Worm (Caenorhabditis elegans) whole organism, L2 larva: ENCODE data around the gene F34D10.9.
A peak's percentile ranks its signal among the peaks of the same experiment; 100 is the strongest.

Experiments
- C34F6.9 ChIP-seq: fragments of 150-350 bp; optimal IDR thresholded peaks from 2 replicates; lab custom pipeline; 2014; ENCODE audit warnings: missing biosample characterization, missing genetic modification characterization
- R02D3.7 ChIP-seq: fragments of 150-350 bp; optimal IDR thresholded peaks from 2 replicates; lab custom pipeline; 2014; ENCODE audit warnings: missing biosample characterization, missing genetic modification characterization
- Y55F3AM.14 ChIP-seq: fragments of 200-800 bp; sonication (Bioruptor generic); optimal IDR thresholded peaks from 2 replicates; lab custom pipeline; 2018; ENCODE audit warnings: mild to moderate bottlenecking, missing genetic modification characterization, missing compliant biosample characterization
- ama-1 ChIP-seq: fragments of 150-350 bp; optimal IDR thresholded peaks from 2 replicates; lab custom pipeline; 2018; ENCODE audit warnings: inconsistent platforms
- blmp-1 ChIP-seq: sonication (generic microtip); optimal IDR thresholded peaks from 2 replicates; lab custom pipeline; 2017; ENCODE audit warnings: missing genetic modification characterization, mild to moderate bottlenecking, missing compliant biosample characterization, antibody characterized with exemption, moderate library complexity; ENCODE audit not compliant: insufficient read depth
- ceh-16 ChIP-seq: fragments of 150-350 bp; optimal IDR thresholded peaks from 2 replicates; lab custom pipeline; 2014; ENCODE audit warnings: missing biosample characterization, missing genetic modification characterization
- ceh-82 ChIP-seq: fragments of 150-350 bp; optimal IDR thresholded peaks from 2 replicates; lab custom pipeline; 2014; ENCODE audit warnings: missing biosample characterization, missing genetic modification characterization
- crh-2 ChIP-seq: sonication (generic microtip); optimal IDR thresholded peaks from 2 replicates; lab custom pipeline; 2017; ENCODE audit warnings: missing biosample characterization, missing genetic modification characterization
- egl-27 ChIP-seq: sonication (generic microtip); optimal IDR thresholded peaks from 3 replicates; lab custom pipeline; 2017; ENCODE audit warnings: missing biosample characterization, missing genetic modification reagents, missing genetic modification characterization
- elt-1 ChIP-seq: fragments of 150-350 bp; optimal IDR thresholded peaks from 2 replicates; lab custom pipeline; 2014; ENCODE audit warnings: missing biosample characterization, missing genetic modification characterization
- elt-3 ChIP-seq: sonication (generic microtip); optimal IDR thresholded peaks from 2 replicates; lab custom pipeline; 2017; ENCODE audit warnings: missing biosample characterization, missing genetic modification characterization
- fos-1 ChIP-seq: fragments of 150-350 bp; optimal IDR thresholded peaks from 2 replicates; lab custom pipeline; 2014; ENCODE audit warnings: missing biosample characterization, missing genetic modification characterization
- gmeb-1 ChIP-seq: fragments of 150-350 bp; optimal IDR thresholded peaks from 2 replicates; lab custom pipeline; 2014; ENCODE audit warnings: missing biosample characterization, missing genetic modification characterization
- lin-11 ChIP-seq: fragments of 150-350 bp; sonication (generic microtip); optimal IDR thresholded peaks from 2 replicates; lab custom pipeline; 2014; ENCODE audit warnings: missing biosample characterization, missing genetic modification characterization, inconsistent platforms, mixed read lengths
- lin-39 ChIP-seq: fragments of 150-350 bp; optimal IDR thresholded peaks from 2 replicates; lab custom pipeline; 2014; ENCODE audit warnings: missing biosample characterization, missing genetic modification reagents, missing genetic modification characterization
- lsy-2 ChIP-seq, 2 experiments: fragments of 150-350 bp in 1 of 2; sonication (generic microtip) in 1 of 2; optimal IDR thresholded peaks; 2 replicates each; lab custom pipeline; 2014 to 2017; ENCODE audit warnings: missing biosample characterization in 2 of 2, missing genetic modification characterization in 2 of 2
- mab-5 ChIP-seq: fragments of 150-350 bp; optimal IDR thresholded peaks from 2 replicates; lab custom pipeline; 2014; ENCODE audit warnings: missing biosample characterization, missing genetic modification characterization
- nhr-10 ChIP-seq: sonication (generic microtip); optimal IDR thresholded peaks from 2 replicates; lab custom pipeline; 2017; ENCODE audit warnings: missing biosample characterization, missing genetic modification characterization
- nhr-21 ChIP-seq: fragments of 150-350 bp; optimal IDR thresholded peaks from 2 replicates; lab custom pipeline; 2014; ENCODE audit warnings: missing biosample characterization, missing genetic modification characterization
- nhr-23 ChIP-seq: fragments of 150-350 bp; optimal IDR thresholded peaks from 2 replicates; lab custom pipeline; 2014; ENCODE audit warnings: missing biosample characterization, missing genetic modification reagents, missing genetic modification characterization
- nhr-237 ChIP-seq: fragments of 150-350 bp; optimal IDR thresholded peaks from 2 replicates; lab custom pipeline; 2014; ENCODE audit warnings: missing biosample characterization, missing genetic modification characterization
- nhr-77 ChIP-seq: fragments of 150-350 bp; optimal IDR thresholded peaks from 2 replicates; lab custom pipeline; 2014; ENCODE audit warnings: missing biosample characterization, missing genetic modification characterization
- peb-1 ChIP-seq: fragments of 150-350 bp; optimal IDR thresholded peaks from 2 replicates; lab custom pipeline; 2014; ENCODE audit warnings: missing biosample characterization, missing genetic modification characterization
- sem-4 ChIP-seq: fragments of 150-350 bp; optimal IDR thresholded peaks from 2 replicates; lab custom pipeline; 2014; ENCODE audit warnings: missing biosample characterization, missing genetic modification reagents, missing genetic modification characterization
- skn-1 ChIP-seq: sonication (generic microtip); optimal IDR thresholded peaks from 2 replicates; lab custom pipeline; 2017; ENCODE audit warnings: missing biosample characterization, missing genetic modification characterization
- sma-3 ChIP-seq: sonication (generic microtip); optimal IDR thresholded peaks from 2 replicates; lab custom pipeline; 2016; ENCODE audit warnings: missing genetic modification reagents, missing genetic modification characterization, missing compliant biosample characterization
- snpc-4 ChIP-seq: fragments of 150-350 bp; optimal IDR thresholded peaks from 2 replicates; lab custom pipeline; 2014; ENCODE audit warnings: missing biosample characterization, missing genetic modification characterization
- unc-39 ChIP-seq: fragments of 150-350 bp; optimal IDR thresholded peaks from 2 replicates; lab custom pipeline; 2014; ENCODE audit warnings: missing biosample characterization, missing genetic modification characterization
- unc-55 ChIP-seq: fragments of 150-350 bp; sonication (generic microtip); optimal IDR thresholded peaks from 3 replicates; lab custom pipeline; 2014; ENCODE audit warnings: missing biosample characterization, missing genetic modification reagents, missing genetic modification characterization
- unc-62 ChIP-seq: fragments of 150-350 bp; optimal IDR thresholded peaks from 2 replicates; lab custom pipeline; 2014; ENCODE audit warnings: missing biosample characterization, missing genetic modification reagents, missing genetic modification characterization
- zag-1 ChIP-seq: fragments of 150-350 bp; optimal IDR thresholded peaks from 2 replicates; lab custom pipeline; 2014; ENCODE audit warnings: missing biosample characterization, missing genetic modification characterization
- ztf-1 ChIP-seq: fragments of 200-800 bp; sonication (Bioruptor generic); conservative IDR thresholded peaks from 2 replicates; pipeline ENCODE4 v1.3.6; 2022; ENCODE audit warnings: missing genetic modification characterization, missing compliant biosample characterization
- ztf-4 ChIP-seq: fragments of 150-350 bp; optimal IDR thresholded peaks from 2 replicates; lab custom pipeline; 2014; ENCODE audit warnings: missing biosample characterization, missing genetic modification characterization

F34D10.9 gene

ce11 chrIII:3723726-3724125, 5.7 kb downstream of the F34D10.9 start:
- TF ChIP-seq zag-1 (tag; lab: Kevin White, UChicago) (no peak), nhr-77 (tag; lab: Kevin White, UChicago) (no peak), nhr-23 (tag; lab: Kevin White, UChicago) (no peak), unc-39 (tag; lab: Kevin White, UChicago) (no peak), skn-1 (no peak), crh-2 (no peak), Y55F3AM.14 (GFP tag; lab: Kevin White, UChicago) (no peak), sem-4 (tag; lab: Kevin White, UChicago) (no peak), elt-1 (tag; lab: Kevin White, UChicago) (no peak), ceh-82 (no peak), R02D3.7 (tag; lab: Kevin White, UChicago) (no peak), egl-27 (tag; lab: Kevin White, UChicago) (no peak), sma-3 (GFP tag; lab: Kevin White, UChicago) (no peak), ztf-1 (GFP tag; lab: Robert Waterston, UW) (no peak), ama-1 (lab: Kevin White, UChicago) (no peak)
- TF ChIP-seq, all 48 proteins: peak for 0

DNA sequence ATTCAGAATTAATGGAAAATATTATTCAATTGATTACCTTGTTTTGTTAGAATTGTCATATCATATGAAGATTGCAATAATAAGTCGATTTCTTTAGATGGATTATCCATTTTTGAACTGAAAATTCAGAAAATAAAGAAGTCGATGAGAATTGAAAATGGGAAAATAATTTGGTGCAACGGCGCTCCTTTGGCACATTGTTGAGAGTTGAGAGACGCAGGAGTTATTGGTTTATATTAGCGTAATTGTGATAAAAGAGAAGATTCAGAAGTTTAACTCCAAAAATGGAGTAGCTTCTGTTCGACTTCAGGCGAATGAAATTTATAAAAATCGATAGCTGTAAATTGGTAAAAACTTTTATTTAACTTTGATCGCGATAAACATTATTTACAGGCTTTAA, 9.9 kb downstream of the F34D10.9 start, which contains the start of gene C14B1.8:
Gene C14B1.8 (minus strand): TSS at position 117 of the 400 bp plus-strand sequence.
- TF ChIP-seq unc-55 (peak; percentile 62), fos-1 (tag; lab: Kevin White, UChicago) (no peak)

DNA sequence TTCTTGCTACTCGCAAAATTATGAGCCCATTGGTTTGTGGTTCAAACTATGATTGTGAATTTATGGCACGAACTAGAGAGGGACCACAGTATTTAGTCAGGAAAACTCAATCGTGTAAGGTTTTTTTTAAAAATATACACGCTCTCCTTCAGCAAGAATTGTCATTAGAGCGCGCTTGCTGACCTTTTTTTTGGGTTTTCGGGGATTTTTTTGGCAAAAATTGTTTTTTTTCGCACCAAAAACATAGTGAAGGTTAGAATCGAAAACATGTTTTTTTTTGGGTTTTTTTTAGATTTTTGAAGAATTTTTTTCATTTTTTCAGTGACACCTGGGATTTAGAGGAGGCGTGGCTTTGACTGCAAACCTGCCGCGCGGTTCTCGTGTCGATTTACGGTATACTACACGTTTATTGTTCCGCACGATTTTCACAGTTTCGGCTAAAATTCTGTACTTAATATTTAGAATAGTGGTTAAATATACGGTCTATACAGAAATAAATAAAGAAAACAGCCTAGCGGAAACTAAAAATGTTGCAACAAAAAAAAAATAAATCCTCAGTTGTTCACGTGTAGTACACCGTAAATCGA, 13.3 kb downstream of the F34D10.9 start:
- TF ChIP-seq ztf-4 (no peak), blmp-1 (tag; lab: Kevin White, UChicago) (no peak), ceh-16 (tag; lab: Kevin White, UChicago) (no peak), lin-11 (tag; lab: Kevin White, UChicago) (no peak), Y55F3AM.14 (GFP tag; lab: Kevin White, UChicago) (no peak)

- no peak for TF ChIP-seq peb-1 (tag; lab: Kevin White, UChicago)
- TF ChIP-seq R02D3.7 (tag; lab: Kevin White, UChicago), result no peak
- TF ChIP-seq gmeb-1, result no peak
- TF ChIP-seq ztf-1 (GFP tag; lab: Robert Waterston, UW), result no peak
- TF ChIP-seq nhr-21 (tag; lab: Kevin White, UChicago), result no peak
- TF ChIP-seq lin-39 (tag; lab: Kevin White, UChicago), result no peak
- TF ChIP-seq snpc-4 (tag; lab: Kevin White, UChicago), result no peak
- TF ChIP-seq blmp-1 (tag; lab: Kevin White, UChicago), result no peak
- TF ChIP-seq mab-5, result no peak
- TF ChIP-seq nhr-237, result no peak
- TF ChIP-seq lin-11 (tag; lab: Kevin White, UChicago), result no peak
- no peak for TF ChIP-seq nhr-23 (tag; lab: Kevin White, UChicago)
- no peak for TF ChIP-seq unc-62 (GFP tag; lab: Kevin White, UChicago)
- TF ChIP-seq elt-3 (tag; lab: Kevin White, UChicago), result no peak
- TF ChIP-seq crh-2, result no peak
- no peak for TF ChIP-seq sma-3 (GFP tag; lab: Kevin White, UChicago)
- TF ChIP-seq lsy-2 (tag; optimal IDR thresholded peaks at IDR 0.05; lab: Kevin White, UChicago), result no peak
- no peak for TF ChIP-seq unc-39 (tag; lab: Kevin White, UChicago)
- TF ChIP-seq C34F6.9 (tag; lab: Kevin White, UChicago), result no peak
- TF ChIP-seq, all 48 proteins: peak for 0
Observed at ce11 chrIII:3713163-3713562, 16.3 kb downstream of the F34D10.9 start, which contains the start of gene nrde-1. Gene nrde-1 (plus strand): TSS chrIII:3713463.

- TF ChIP-seq Y55F3AM.14 (GFP tag; lab: Kevin White, UChicago) (no peak), elt-3 (tag; lab: Kevin White, UChicago) (no peak), sma-3 (GFP tag; lab: Kevin White, UChicago) (no peak), snpc-4 (tag; lab: Kevin White, UChicago) (no peak), lin-39 (tag; lab: Kevin White, UChicago) (no peak), nhr-10 (tag; lab: Kevin White, UChicago) (no peak), mab-5 (no peak), blmp-1 (tag; lab: Kevin White, UChicago) (no peak), gmeb-1 (no peak)
Observed at ce11 chrIII:3709030-3709429, 20.4 kb downstream of the F34D10.9 start, which contains the start of gene alkb-8. Gene alkb-8 (plus strand): TSS chrIII:3709330.
